Worm (Caenorhabditis elegans) whole organism, midembryonic: ENCODE measurements around the gene C07G2.5.

ENCODE experiments used
- T22C8.4 ChIP-seq: fragments of 200-800 bp; sonication (Bioruptor generic); IDR thresholded peaks from 2 replicates; pipeline ENCODE4 v1.3.6; 2022; ENCODE audit warnings: missing genetic modification characterization, missing compliant biosample characterization
- cog-1 ChIP-seq: sonication (generic microtip); optimal IDR thresholded peaks from 2 replicates; lab custom pipeline; 2016; ENCODE audit warnings: missing genetic modification characterization, missing compliant biosample characterization
- flt-1 ChIP-seq: fragments of 200-800 bp; sonication (Bioruptor generic); IDR thresholded peaks from 2 replicates; pipeline ENCODE4 v1.3.6; 2022; ENCODE audit warnings: missing genetic modification characterization, missing compliant biosample characterization
- klf-2 ChIP-seq: fragments of 200-800 bp; sonication (Bioruptor generic); conservative IDR thresholded peaks from 2 replicates; pipeline ENCODE4 v1.3.6; 2022; ENCODE audit warnings: missing genetic modification reagents, missing genetic modification characterization, missing compliant biosample characterization
- med-1 ChIP-seq: sonication (generic microtip); optimal IDR thresholded peaks from 2 replicates; lab custom pipeline; 2017; ENCODE audit warnings: missing genetic modification characterization, mild to moderate bottlenecking, missing compliant biosample characterization, antibody characterized with exemption, missing genetic modification reagents; ENCODE audit not compliant: insufficient read depth
- ref-1 ChIP-seq: fragments of 200-800 bp; sonication (Bioruptor generic); conservative IDR thresholded peaks from 2 replicates; pipeline ENCODE4 v1.3.6; 2022; ENCODE audit warnings: missing genetic modification reagents, missing genetic modification characterization, missing compliant biosample characterization
- ztf-23 ChIP-seq: fragments of 200-800 bp; sonication (Bioruptor generic); IDR thresholded peaks from 2 replicates; pipeline ENCODE4 v1.3.6; 2022; ENCODE audit warnings: missing genetic modification reagents, missing genetic modification characterization, missing compliant biosample characterization
- ztf-29 ChIP-seq: fragments of 200-800 bp; sonication (Bioruptor generic); IDR thresholded peaks from 2 replicates; pipeline ENCODE4 v1.3.6; 2022; ENCODE audit warnings: missing genetic modification reagents, missing genetic modification characterization, missing compliant biosample characterization

- TF ChIP-seq klf-2 (GFP tag; lab: Robert Waterston, UW), result no peak
- no peak for TF ChIP-seq ztf-29 (GFP tag; lab: Robert Waterston, UW)
- TF ChIP-seq flt-1, result no peak
- no peak for TF ChIP-seq cog-1 (tag; lab: Kevin White, UChicago)
- TF ChIP-seq ztf-23 (GFP tag; lab: Robert Waterston, UW), result no peak
- TF ChIP-seq T22C8.4 (GFP tag; lab: Robert Waterston, UW), result no peak
- no peak for TF ChIP-seq ref-1 (GFP tag; lab: Robert Waterston, UW)
- no peak for TF ChIP-seq med-1 (GFP tag; lab: Kevin White, UChicago)
These were observed 9.9 kb downstream of the C07G2.5 start, which contains the start of gene cpg-1 for ce11 chrIII:4488892-4489409.
